Fruit fly (Drosophila melanogaster) S2 (cell line): ENCODE measurements around the gene CG8219.

Experiments
- CG8478 ChIP-seq: fragments of >200 bp; optimal IDR thresholded peaks from 2 replicates; lab custom pipeline; 2018
- CTCF ChIP-seq, 2 experiments: fragments of >200 bp; optimal IDR thresholded peaks; 2 replicates each; lab custom pipeline; 2018

- TF ChIP-seq CTCF (optimal IDR thresholded peaks at IDR 0.05; lab: Kevin White, UChicago) (no peak), CG8478 (lab: Kevin White, UChicago) (no peak)
Measured at dm6 chr3L:6245646-6246045, 45.4 kb downstream of the CG8219 start, which contains the start of gene Mdr65.
